Worm (Caenorhabditis elegans): Measurements from ENCODE around the gene ocr-1.

ce11 chrV:10720303-10720847, 43.8 kb upstream of the ocr-1 start:
- TF ChIP-seq med-1 (GFP tag; optimal IDR thresholded peaks at IDR 0.05; ENCODE audit: insufficient read depth) = no peak
- no peak for TF ChIP-seq ref-1 (GFP tag; conservative IDR thresholded peaks at IDR 0.05)
- no peak for TF ChIP-seq klf-2 (GFP tag; conservative IDR thresholded peaks at IDR 0.05)
- no peak for TF ChIP-seq tab-1 (GFP tag; IDR thresholded peaks at IDR 0.05)
- no peak for TF ChIP-seq T22C8.4 (GFP tag; IDR thresholded peaks at IDR 0.05)
- TF ChIP-seq ztf-29 (GFP tag; IDR thresholded peaks at IDR 0.05) = no peak
- no peak for TF ChIP-seq flt-1 (GFP tag; IDR thresholded peaks at IDR 0.05)
- no peak for TF ChIP-seq cog-1 (tag; optimal IDR thresholded peaks at IDR 0.05)
- no peak for TF ChIP-seq ztf-23 (GFP tag; IDR thresholded peaks at IDR 0.05)

Measured in whole organism, midembryonic.